Fruit fly (Drosophila melanogaster): Measurements from ENCODE around the gene Hmr.

The Hmr gene

DNA sequence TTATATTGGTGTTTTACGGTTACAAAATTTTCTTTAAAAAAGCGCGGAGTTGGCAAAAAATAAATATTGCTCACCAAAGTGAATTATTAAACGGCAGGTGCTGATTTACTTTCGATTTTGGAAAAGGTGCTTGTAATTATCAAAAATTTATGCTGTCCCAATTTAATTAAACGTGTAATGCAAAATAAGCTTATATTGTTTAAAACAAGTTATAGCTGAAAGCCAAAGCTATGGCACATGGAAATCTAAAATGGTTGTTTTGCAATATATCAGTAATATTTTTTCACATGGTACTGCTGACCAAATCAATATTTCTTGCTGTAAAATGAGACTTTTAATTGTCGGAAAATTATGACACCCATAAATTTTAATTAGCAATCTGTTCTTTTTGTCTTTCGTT is 9.5 kb downstream of the Hmr start:
- no peak for TF ChIP-seq Mnt (GFP tag; optimal IDR thresholded peaks at IDR 0.05)
- TF ChIP-seq tj (GFP tag; optimal IDR thresholded peaks at IDR 0.05) = peak; percentile 96
- no peak for TF ChIP-seq ovo (GFP tag; optimal IDR thresholded peaks at IDR 0.05)
- TF ChIP-seq CG33017 (tag; optimal IDR thresholded peaks at IDR 0.05) = no peak
- no peak for TF ChIP-seq pad (GFP tag; optimal IDR thresholded peaks at IDR 0.05)
- no peak for TF ChIP-seq cnc (optimal IDR thresholded peaks at IDR 0.05)
- TF ChIP-seq CG7101 (tag; optimal IDR thresholded peaks at IDR 0.05) = no peak

DNA sequence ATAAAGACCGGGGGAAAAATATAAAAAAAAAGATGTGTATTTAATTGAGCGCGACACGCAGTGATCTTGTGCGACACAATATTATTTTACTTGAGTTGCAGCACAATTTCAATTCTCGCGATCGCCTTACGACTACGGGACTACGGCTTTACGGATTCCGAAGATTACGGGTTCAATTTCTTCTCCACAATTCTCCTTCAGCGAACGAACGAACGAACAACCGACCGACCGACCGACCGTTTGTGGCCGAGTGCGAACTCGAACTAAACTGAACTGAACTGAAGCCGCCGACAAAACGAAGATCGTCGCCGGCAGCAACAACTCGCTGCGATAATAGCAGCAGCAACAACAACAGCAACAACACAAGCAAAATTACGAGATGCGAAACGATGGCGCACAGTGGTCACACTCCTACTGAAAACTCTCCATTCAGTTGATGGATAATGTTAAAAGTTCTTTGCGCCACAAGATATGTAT is 10.5 kb downstream of the Hmr start, which contains the start of gene spri:
spri (minus strand) TSS at position 265 of the 477 bp plus-strand sequence.
- peak; percentile 78 for TF ChIP-seq kay (GFP tag; ENCODE audit: borderline replicate concordance)
- TF ChIP-seq toe (GFP tag; optimal IDR thresholded peaks at IDR 0.05) = no peak
- TF ChIP-seq tj (GFP tag; optimal IDR thresholded peaks at IDR 0.05) = peak; percentile 68
- TF ChIP-seq CG12768 (GFP tag; optimal IDR thresholded peaks at IDR 0.05) = no peak
- TF ChIP-seq CG5204 (GFP tag; optimal IDR thresholded peaks at IDR 0.05) = no peak
- no peak for TF ChIP-seq CG7045 (GFP tag; optimal IDR thresholded peaks at IDR 0.05)
- peak; percentile 43 for TF ChIP-seq ovo (GFP tag; optimal IDR thresholded peaks at IDR 0.05)
- TF ChIP-seq CG14711 (tag; optimal IDR thresholded peaks at IDR 0.05) = no peak
- TF ChIP-seq CG1620 (GFP tag; optimal IDR thresholded peaks at IDR 0.05) = no peak
- no peak for TF ChIP-seq Clk (GFP tag; optimal IDR thresholded peaks at IDR 0.05)
- TF ChIP-seq Mnt (GFP tag; optimal IDR thresholded peaks at IDR 0.05) = peak; percentile 43
- TF ChIP-seq Hr96 (GFP tag; optimal IDR thresholded peaks at IDR 0.05) = peak; percentile 36
- TF ChIP-seq bab1 (GFP tag; optimal IDR thresholded peaks at IDR 0.05) = peak; percentile 32
- TF ChIP-seq CG11617 (GFP tag; optimal IDR thresholded peaks at IDR 0.05) = no peak
- TF ChIP-seq CG33017 (tag; optimal IDR thresholded peaks at IDR 0.05) = no peak
- no peak for TF ChIP-seq cnc (optimal IDR thresholded peaks at IDR 0.05)
- peak; percentile 43 for TF ChIP-seq cic (GFP tag; optimal IDR thresholded peaks at IDR 0.05)
- TF ChIP-seq pad (GFP tag; optimal IDR thresholded peaks at IDR 0.05) = peak; percentile 88
- TF ChIP-seq Crg-1 (GFP tag; optimal IDR thresholded peaks at IDR 0.05) = no peak
- TF ChIP-seq CG7101 (tag; optimal IDR thresholded peaks at IDR 0.05) = no peak

DNA sequence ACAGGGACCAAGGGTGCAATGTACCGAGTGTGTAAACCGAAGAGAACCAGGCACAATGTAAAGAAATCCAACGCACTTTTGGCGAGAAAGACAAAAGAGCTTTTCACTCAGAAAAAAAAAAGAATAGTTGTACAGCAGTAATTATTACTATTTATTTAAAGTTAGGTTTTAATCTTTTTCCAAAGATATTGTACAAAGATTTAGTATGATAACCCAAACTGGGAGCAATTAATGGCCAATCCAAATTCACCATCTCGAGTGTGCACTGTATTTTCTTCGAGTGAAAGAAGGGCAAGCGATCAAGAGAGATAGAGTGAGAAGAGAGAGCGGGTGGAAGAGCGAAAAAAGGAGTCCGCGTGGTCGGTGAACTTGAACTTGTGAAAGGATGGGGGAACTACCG is 11.2 kb downstream of the Hmr start:
- TF ChIP-seq bab1 (GFP tag; optimal IDR thresholded peaks at IDR 0.05) = peak; percentile 75
- TF ChIP-seq CG5204 (GFP tag; optimal IDR thresholded peaks at IDR 0.05) = no peak

DNA sequence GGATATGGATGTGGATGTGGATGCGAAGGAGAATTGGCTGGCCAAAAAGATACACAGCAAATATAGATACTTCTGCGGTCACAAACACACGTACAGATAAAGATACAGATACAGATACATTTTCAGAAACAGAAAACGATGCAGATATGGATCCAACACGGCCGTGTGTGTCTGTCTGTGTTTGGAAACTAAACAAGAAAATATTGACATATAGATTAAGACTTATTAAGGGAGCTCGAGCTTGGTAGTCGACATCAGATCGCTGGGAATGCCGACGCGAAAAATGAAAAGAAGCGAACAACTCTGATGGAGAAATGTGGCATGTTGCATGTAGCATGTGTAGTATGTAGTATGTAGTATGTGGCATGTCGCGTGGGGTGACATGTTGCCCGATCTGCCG is 13.6 kb downstream of the Hmr start:
- TF ChIP-seq CG33017 (tag; optimal IDR thresholded peaks at IDR 0.05) = no peak
- TF ChIP-seq tj (GFP tag; optimal IDR thresholded peaks at IDR 0.05) = no peak
- no peak for TF ChIP-seq kay (GFP tag; ENCODE audit: borderline replicate concordance)
- no peak for TF ChIP-seq Crg-1 (GFP tag; optimal IDR thresholded peaks at IDR 0.05)
- no peak for TF ChIP-seq Mnt (GFP tag; optimal IDR thresholded peaks at IDR 0.05)
- no peak for TF ChIP-seq Hr96 (GFP tag; optimal IDR thresholded peaks at IDR 0.05)
- no peak for TF ChIP-seq CG12768 (GFP tag; optimal IDR thresholded peaks at IDR 0.05)
- no peak for TF ChIP-seq cnc (optimal IDR thresholded peaks at IDR 0.05)
- TF ChIP-seq CG5204 (GFP tag; optimal IDR thresholded peaks at IDR 0.05) = no peak
- no peak for TF ChIP-seq CG14711 (tag; optimal IDR thresholded peaks at IDR 0.05)
- TF ChIP-seq CG7101 (tag; optimal IDR thresholded peaks at IDR 0.05) = no peak
- no peak for TF ChIP-seq toe (GFP tag; optimal IDR thresholded peaks at IDR 0.05)
- TF ChIP-seq ovo (GFP tag; optimal IDR thresholded peaks at IDR 0.05) = no peak
- TF ChIP-seq Clk (GFP tag; optimal IDR thresholded peaks at IDR 0.05) = no peak
- TF ChIP-seq CG11617 (GFP tag; optimal IDR thresholded peaks at IDR 0.05) = no peak
- no peak for TF ChIP-seq pad (GFP tag; optimal IDR thresholded peaks at IDR 0.05)
- TF ChIP-seq CG7045 (GFP tag; optimal IDR thresholded peaks at IDR 0.05) = no peak
- TF ChIP-seq bab1 (GFP tag; optimal IDR thresholded peaks at IDR 0.05) = no peak
- TF ChIP-seq CG1620 (GFP tag; optimal IDR thresholded peaks at IDR 0.05) = no peak
- TF ChIP-seq cic (GFP tag; optimal IDR thresholded peaks at IDR 0.05) = no peak

DNA sequence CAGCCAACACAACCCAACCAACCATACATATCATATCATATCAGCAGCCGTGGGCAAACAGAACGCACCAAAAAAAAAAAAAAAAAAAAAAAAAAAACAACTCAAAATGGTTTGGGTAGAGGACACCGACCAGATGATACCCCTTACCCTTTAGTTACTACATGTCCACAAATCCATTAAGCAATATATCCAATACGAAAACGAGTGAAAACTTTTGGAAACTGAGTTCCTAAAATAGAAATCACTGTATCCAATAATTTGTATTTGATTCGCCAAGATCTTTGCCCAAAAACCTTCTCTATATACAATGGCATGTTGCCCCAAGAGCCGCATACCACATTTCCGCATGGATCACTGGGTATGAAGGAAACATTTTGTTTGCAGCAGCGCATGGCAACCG is 14.2 kb downstream of the Hmr start:
- TF ChIP-seq cnc (optimal IDR thresholded peaks at IDR 0.05) (no peak), toe (GFP tag; optimal IDR thresholded peaks at IDR 0.05) (no peak), CG33017 (tag; optimal IDR thresholded peaks at IDR 0.05) (no peak), CG1620 (GFP tag; optimal IDR thresholded peaks at IDR 0.05) (no peak), Hr96 (GFP tag; optimal IDR thresholded peaks at IDR 0.05) (no peak), kay (GFP tag; ENCODE audit: borderline replicate concordance) (no peak), CG5204 (GFP tag; optimal IDR thresholded peaks at IDR 0.05) (no peak), Crg-1 (GFP tag; optimal IDR thresholded peaks at IDR 0.05) (no peak)

DNA sequence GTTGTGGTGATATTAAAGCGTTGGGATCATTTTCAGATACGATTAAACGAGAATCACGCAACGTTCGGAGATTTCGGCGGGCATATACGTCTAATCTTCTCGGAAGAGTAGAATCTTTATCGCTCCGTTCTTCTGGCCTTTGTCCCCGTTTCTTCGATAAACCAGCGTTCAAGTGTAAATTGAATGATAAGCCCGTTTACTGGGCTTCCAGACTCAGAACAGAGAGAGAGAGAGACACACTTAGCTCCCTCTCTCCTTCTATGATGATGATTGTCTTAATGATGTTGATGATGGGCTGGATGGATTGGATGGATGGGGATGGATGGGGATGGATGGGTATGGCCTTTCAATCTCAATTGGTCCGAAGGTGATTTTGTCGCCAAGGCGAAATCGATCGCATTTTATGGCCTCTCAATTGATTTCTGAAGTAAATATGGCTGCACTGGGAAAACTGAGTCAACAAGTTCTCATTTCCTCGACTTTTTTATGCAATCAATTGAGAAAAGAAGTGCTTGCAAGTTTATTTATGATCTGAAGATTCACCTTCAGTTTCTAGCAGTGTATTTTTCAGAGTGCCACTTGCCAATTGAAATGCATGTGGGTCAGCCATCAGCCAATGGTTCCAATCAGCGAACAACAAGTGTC is 15.1 kb downstream of the Hmr start:
- TF ChIP-seq CG5204 (GFP tag; optimal IDR thresholded peaks at IDR 0.05) (no peak), bab1 (GFP tag; optimal IDR thresholded peaks at IDR 0.05) (no peak), CG7045 (GFP tag; optimal IDR thresholded peaks at IDR 0.05) (no peak), cic (GFP tag; optimal IDR thresholded peaks at IDR 0.05) (no peak), toe (GFP tag; optimal IDR thresholded peaks at IDR 0.05) (no peak), CG7101 (tag; optimal IDR thresholded peaks at IDR 0.05) (no peak), CG11617 (GFP tag; optimal IDR thresholded peaks at IDR 0.05) (no peak), tj (GFP tag; optimal IDR thresholded peaks at IDR 0.05) (no peak), kay (GFP tag; ENCODE audit: borderline replicate concordance) (no peak), CG12768 (GFP tag; optimal IDR thresholded peaks at IDR 0.05) (no peak)

DNA sequence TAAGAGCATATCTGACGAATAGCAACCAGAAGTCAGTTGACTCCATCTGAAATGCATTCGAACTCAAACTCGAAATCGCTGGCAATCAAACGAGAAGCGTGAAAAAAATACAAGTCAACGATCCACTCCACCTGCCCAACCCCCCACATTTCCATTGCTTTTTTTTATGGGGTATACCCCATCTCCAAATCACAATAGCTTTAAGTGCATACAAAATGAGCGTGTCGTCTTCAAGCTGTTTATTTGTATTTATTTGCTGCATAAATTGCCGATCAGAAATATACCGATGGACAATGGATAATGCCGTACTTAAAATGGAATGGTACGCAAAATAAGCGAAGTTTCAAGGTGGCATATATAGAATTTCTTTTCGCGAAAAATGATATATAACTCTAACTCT is 16.1 kb downstream of the Hmr start:
- TF ChIP-seq tj (GFP tag; optimal IDR thresholded peaks at IDR 0.05) (peak; percentile 52), Mnt (GFP tag; optimal IDR thresholded peaks at IDR 0.05) (no peak), Hr96 (GFP tag; optimal IDR thresholded peaks at IDR 0.05) (no peak), CG33017 (tag; optimal IDR thresholded peaks at IDR 0.05) (no peak), CG7045 (GFP tag; optimal IDR thresholded peaks at IDR 0.05) (no peak)
